Fruit fly (Drosophila melanogaster) whole organism, embryonic: ENCODE data around the gene Ten-m.
A peak's percentile ranks its signal among the peaks of the same experiment; 100 is the strongest.

Experiments
- Atf3 ChIP-seq: fragments of 200-800 bp; sonication (Bioruptor generic); optimal IDR thresholded peaks from 3 replicates; lab custom pipeline; 2016; ENCODE audit warnings: missing biosample characterization, missing genetic modification characterization
- B-H2 ChIP-seq: fragments of 200-800 bp; sonication (Bioruptor generic); optimal IDR thresholded peaks from 2 replicates; lab custom pipeline; 2018; ENCODE audit warnings: missing biosample characterization, mild to moderate bottlenecking, missing genetic modification characterization
- BtbVII ChIP-seq: fragments of 200-800 bp; sonication (Bioruptor generic); optimal IDR thresholded peaks from 3 replicates; lab custom pipeline; 2017; ENCODE audit warnings: missing biosample characterization, mild to moderate bottlenecking, missing genetic modification characterization
- CG10959 ChIP-seq: fragments of 200-800 bp; sonication (Bioruptor generic); IDR thresholded peaks from 2 replicates; pipeline ENCODE4 v1.3.6; 2022; ENCODE audit warnings: missing biosample characterization, missing genetic modification characterization
- CG10979 ChIP-seq: fragments of 200-800 bp; sonication (Bioruptor generic); optimal IDR thresholded peaks from 2 replicates; lab custom pipeline; 2018; ENCODE audit warnings: missing biosample characterization, mild to moderate bottlenecking, missing genetic modification characterization, moderate library complexity
- CG11247 ChIP-seq: fragments of 200-800 bp; sonication (Bioruptor generic); IDR thresholded peaks from 2 replicates; pipeline ENCODE4 v1.3.6; 2022; ENCODE audit warnings: missing biosample characterization, missing genetic modification characterization
- CG11723 ChIP-seq: fragments of 200-800 bp; sonication (Bioruptor generic); optimal IDR thresholded peaks from 2 replicates; lab custom pipeline; 2017; ENCODE audit warnings: missing biosample characterization, mild to moderate bottlenecking, missing genetic modification characterization
- CG12744 ChIP-seq: fragments of 200-800 bp; sonication (Bioruptor generic); optimal IDR thresholded peaks from 2 replicates; lab custom pipeline; 2016; ENCODE audit warnings: missing biosample characterization, missing genetic modification characterization
- CG14667 ChIP-seq: fragments of 200-800 bp; sonication (Bioruptor generic); IDR thresholded peaks from 2 replicates; pipeline ENCODE4 v1.3.6; 2022; ENCODE audit warnings: missing biosample characterization, missing genetic modification characterization
- CG17359 ChIP-seq: fragments of 200-800 bp; sonication (Bioruptor generic); optimal IDR thresholded peaks from 3 replicates; lab custom pipeline; 2018; ENCODE audit warnings: missing biosample characterization, mild to moderate bottlenecking, missing genetic modification characterization, moderate library complexity
- CG17802 ChIP-seq: fragments of 200-800 bp; sonication (Bioruptor generic); optimal IDR thresholded peaks from 2 replicates; lab custom pipeline; 2018; ENCODE audit warnings: missing biosample characterization, mild to moderate bottlenecking, missing genetic modification characterization, moderate library complexity
- CG17912 ChIP-seq: fragments of 200-800 bp; sonication (Bioruptor generic); optimal IDR thresholded peaks from 2 replicates; lab custom pipeline; 2018; ENCODE audit warnings: missing biosample characterization, mild to moderate bottlenecking, missing genetic modification characterization
- CG1832 ChIP-seq: fragments of 200-800 bp; sonication (Bioruptor generic); optimal IDR thresholded peaks from 2 replicates; lab custom pipeline; 2017; ENCODE audit warnings: missing biosample characterization, mild to moderate bottlenecking, missing genetic modification characterization, inconsistent platforms
- CG18476 ChIP-seq: fragments of 200-800 bp; sonication (Bioruptor generic); optimal IDR thresholded peaks from 2 replicates; lab custom pipeline; 2016; ENCODE audit warnings: missing biosample characterization, mild to moderate bottlenecking, missing genetic modification characterization
- CG2199 ChIP-seq: fragments of 200-800 bp; sonication (Bioruptor generic); IDR thresholded peaks from 3 replicates; pipeline ENCODE4 v1.3.6; 2022; ENCODE audit warnings: missing biosample characterization, missing genetic modification characterization
- CG2712 ChIP-seq: fragments of 200-800 bp; optimal IDR thresholded peaks from 3 replicates; lab custom pipeline; 2019; ENCODE audit warnings: missing biosample characterization, mild to moderate bottlenecking, missing genetic modification characterization, moderate library complexity
- CG2889 ChIP-seq: fragments of 200-800 bp; sonication (Bioruptor generic); IDR thresholded peaks from 3 replicates; pipeline ENCODE4 v1.3.6; 2022; ENCODE audit warnings: missing biosample characterization, missing genetic modification characterization
- CG3065 ChIP-seq: fragments of 200-800 bp; sonication (Bioruptor generic); optimal IDR thresholded peaks from 2 replicates; lab custom pipeline; 2016; ENCODE audit warnings: missing biosample characterization, missing genetic modification characterization
- CG31224 ChIP-seq: fragments of 200-800 bp; sonication (Bioruptor generic); IDR thresholded peaks from 2 replicates; pipeline ENCODE4 v1.3.6; 2022; ENCODE audit warnings: missing biosample characterization, missing genetic modification characterization
- CG34422 ChIP-seq: fragments of 200-800 bp; sonication (Bioruptor generic); IDR thresholded peaks from 3 replicates; pipeline ENCODE4 v1.3.6; 2022; ENCODE audit warnings: missing biosample characterization, missing genetic modification characterization
- CG5180 ChIP-seq: fragments of 200-800 bp; sonication (Bioruptor generic); optimal IDR thresholded peaks from 3 replicates; lab custom pipeline; 2017; ENCODE audit warnings: missing biosample characterization, missing genetic modification characterization, mild to moderate bottlenecking, moderate library complexity, missing genetic modification reagents
- CG5953 ChIP-seq: fragments of 200-800 bp; sonication (Bioruptor generic); IDR thresholded peaks from 2 replicates; pipeline ENCODE4 v1.3.6; 2022; ENCODE audit warnings: missing biosample characterization, missing genetic modification characterization
- CG6254 ChIP-seq: fragments of 200-800 bp; sonication (Bioruptor generic); optimal IDR thresholded peaks from 3 replicates; lab custom pipeline; 2017; ENCODE audit warnings: mild to moderate bottlenecking, missing biosample characterization, missing genetic modification reagents, missing genetic modification characterization
- CG6654 ChIP-seq: fragments of 200-800 bp; sonication (Bioruptor generic); optimal IDR thresholded peaks from 2 replicates; lab custom pipeline; 2017; ENCODE audit warnings: missing biosample characterization, mild to moderate bottlenecking, missing genetic modification characterization
- CG7745 ChIP-seq: fragments of 200-800 bp; sonication (Bioruptor generic); optimal IDR thresholded peaks from 2 replicates; lab custom pipeline; 2018; ENCODE audit warnings: missing biosample characterization, mild to moderate bottlenecking, missing genetic modification characterization, moderate library complexity
- CG7786 ChIP-seq: fragments of 200-800 bp; sonication (Bioruptor generic); optimal IDR thresholded peaks from 2 replicates; lab custom pipeline; 2016; ENCODE audit warnings: missing biosample characterization, missing genetic modification characterization
- CG8765 ChIP-seq: fragments of 200-800 bp; sonication (Bioruptor generic); IDR thresholded peaks from 2 replicates; pipeline ENCODE4 v1.3.6; 2022; ENCODE audit warnings: missing biosample characterization, missing genetic modification characterization
- CG9609 ChIP-seq: fragments of 200-800 bp; sonication (Bioruptor generic); optimal IDR thresholded peaks from 3 replicates; lab custom pipeline; 2016; ENCODE audit warnings: missing biosample characterization, missing genetic modification characterization
- CHES-1-like ChIP-seq: fragments of 200-800 bp; sonication (Bioruptor generic); optimal IDR thresholded peaks from 2 replicates; lab custom pipeline; 2016; ENCODE audit warnings: missing biosample characterization, missing genetic modification characterization
- CkIIα-i1 ChIP-seq: fragments of 200-800 bp; sonication (Bioruptor generic); IDR thresholded peaks from 2 replicates; pipeline ENCODE4 v1.3.6; 2022; ENCODE audit warnings: missing biosample characterization, missing genetic modification characterization
- D19A ChIP-seq: fragments of 200-800 bp; optimal IDR thresholded peaks from 3 replicates; lab custom pipeline; 2019; ENCODE audit warnings: missing biosample characterization, mild to moderate bottlenecking, missing genetic modification characterization, moderate library complexity
- Drgx ChIP-seq: fragments of 200-800 bp; sonication (Bioruptor generic); IDR thresholded peaks from 2 replicates; pipeline ENCODE4 v1.3.6; 2022; ENCODE audit warnings: missing biosample characterization, missing genetic modification characterization
- E2f1 ChIP-seq: fragments of 200-800 bp; sonication (Bioruptor generic); IDR thresholded peaks from 2 replicates; pipeline ENCODE4 v1.3.6; 2022; ENCODE audit warnings: missing biosample characterization, missing genetic modification characterization
- Ets97D ChIP-seq: fragments of 200-800 bp; sonication (Bioruptor generic); optimal IDR thresholded peaks from 3 replicates; lab custom pipeline; 2016; ENCODE audit warnings: missing biosample characterization, missing genetic modification characterization
- HLH54F ChIP-seq: fragments of 200-800 bp; sonication (Bioruptor generic); optimal IDR thresholded peaks from 3 replicates; lab custom pipeline; 2016; ENCODE audit warnings: missing biosample characterization, missing genetic modification characterization
- Meics ChIP-seq: fragments of 200-800 bp; sonication (Bioruptor generic); optimal IDR thresholded peaks from 2 replicates; lab custom pipeline; 2017; ENCODE audit warnings: missing biosample characterization, mild to moderate bottlenecking, missing genetic modification characterization
- Mes4 ChIP-seq: fragments of 200-800 bp; sonication (Bioruptor generic); optimal IDR thresholded peaks from 2 replicates; lab custom pipeline; 2016; ENCODE audit warnings: missing biosample characterization, missing genetic modification characterization
- Nf-YA ChIP-seq: fragments of 200-800 bp; sonication (Bioruptor generic); IDR thresholded peaks from 2 replicates; pipeline ENCODE4 v1.3.6; 2022; ENCODE audit warnings: missing biosample characterization, missing genetic modification characterization
- NfI ChIP-seq: fragments of 200-800 bp; sonication (Bioruptor generic); optimal IDR thresholded peaks from 3 replicates; lab custom pipeline; 2018; ENCODE audit warnings: missing biosample characterization, mild to moderate bottlenecking, missing genetic modification characterization, moderate library complexity
- PHDP ChIP-seq: fragments of 200-800 bp; sonication (Bioruptor generic); optimal IDR thresholded peaks from 3 replicates; lab custom pipeline; 2018; ENCODE audit warnings: missing biosample characterization, mild to moderate bottlenecking, missing genetic modification characterization, moderate library complexity
- Trl ChIP-seq, 3 experiments: fragments of >200 bp in 2 of 3; fragments of 200-800 bp in 1 of 3; sonication (Bioruptor generic) in 1 of 3; optimal IDR thresholded peaks; 2 replicates in 1 of 3; 3 replicates in 2 of 3; lab custom pipeline; 2016 to 2017; ENCODE audit warnings: missing biosample characterization in 1 of 3, missing genetic modification characterization in 1 of 3
- YL-1 ChIP-seq: fragments of 200-800 bp; sonication (Bioruptor generic); optimal IDR thresholded peaks from 3 replicates; lab custom pipeline; 2017; ENCODE audit warnings: missing biosample characterization, mild to moderate bottlenecking, missing genetic modification characterization
- cas ChIP-seq: fragments of 200-800 bp; sonication (Bioruptor generic); IDR thresholded peaks from 2 replicates; pipeline ENCODE4 v1.3.6; 2022; ENCODE audit warnings: missing biosample characterization, missing genetic modification characterization
- cato ChIP-seq: fragments of 200-800 bp; sonication (Bioruptor generic); optimal IDR thresholded peaks from 2 replicates; lab custom pipeline; 2016; ENCODE audit warnings: missing biosample characterization, missing genetic modification characterization, borderline replicate concordance
- lmd ChIP-seq: fragments of 200-800 bp; sonication (Bioruptor generic); IDR thresholded peaks from 2 replicates; pipeline ENCODE4 v1.3.6; 2022; ENCODE audit warnings: missing biosample characterization, missing genetic modification characterization
- maf-S ChIP-seq: fragments of 200-800 bp; sonication (Bioruptor generic); optimal IDR thresholded peaks from 2 replicates; lab custom pipeline; 2016; ENCODE audit warnings: missing biosample characterization, missing genetic modification characterization
- salm ChIP-seq: fragments of 200-800 bp; sonication (Bioruptor generic); optimal IDR thresholded peaks from 2 replicates; lab custom pipeline; 2018; ENCODE audit warnings: missing biosample characterization, mild to moderate bottlenecking, missing genetic modification characterization
- seq ChIP-seq: fragments of 200-800 bp; sonication (Bioruptor generic); IDR thresholded peaks from 2 replicates; pipeline ENCODE4 v1.3.6; 2022; ENCODE audit warnings: missing biosample characterization, missing genetic modification characterization
- vvl ChIP-seq: fragments of 200-800 bp; sonication (Bioruptor generic); IDR thresholded peaks from 2 replicates; pipeline ENCODE4 v1.3.6; 2022; ENCODE audit warnings: missing biosample characterization, missing genetic modification characterization

Ten-m gene

dm6 chr3L:22287994-22288766, 119.5 kb downstream of the Ten-m start, which contains the start of the genes Hem and IleRS (continued):
- peak; percentile 78 for TF ChIP-seq CG6654
- TF ChIP-seq lmd (GFP tag; lab: Robert Waterston, UW) = peak; percentile 91
- TF ChIP-seq E2f1 = peak; percentile 89
- TF ChIP-seq CG7786 (GFP tag; lab: Kevin White, UChicago) = peak; percentile 87
- peak; percentile 80 for TF ChIP-seq CG18476 (GFP tag; lab: Kevin White, UChicago)
- peak; percentile 73 for TF ChIP-seq maf-S
- TF ChIP-seq YL-1 (GFP tag; lab: Kevin White, UChicago) = peak; percentile 57
- TF ChIP-seq NfI = peak; percentile 88
- TF ChIP-seq D19A = peak; percentile 88
- peak; percentile 86 for TF ChIP-seq CG2889
- peak; percentile 69 for TF ChIP-seq CG17912
- peak; percentile 94 for TF ChIP-seq CG17359 (tag; lab: Kevin White, UChicago)
- peak; percentile 73 for TF ChIP-seq CG17802 (tag; lab: Kevin White, UChicago)
- peak; percentile 65 for TF ChIP-seq CG5180
- peak; percentile 76 for TF ChIP-seq CG12744 (GFP tag; lab: Kevin White, UChicago)
- TF ChIP-seq CG2712 (tag; lab: Kevin White, UChicago) = peak; percentile 96
- peak; percentile 82 for TF ChIP-seq CG10959 (GFP tag; lab: Robert Waterston, UW)
- peak; percentile 69 for TF ChIP-seq CkIIα-i1
- no peak for TF ChIP-seq PHDP (tag; lab: Kevin White, UChicago)
- TF ChIP-seq CG2199 (GFP tag; lab: Robert Waterston, UW) = peak; percentile 76; the same call in 1 of the 3 replicates
- no peak for TF ChIP-seq CG1832
- TF ChIP-seq CG6254 = peak; percentile 88
- TF ChIP-seq CG14667 (GFP tag; lab: Robert Waterston, UW) = peak; percentile 81
- peak; percentile 82 for TF ChIP-seq seq (GFP tag; lab: Robert Waterston, UW)
- peak; percentile 90 for TF ChIP-seq Meics
- TF ChIP-seq CG8765 (GFP tag; lab: Robert Waterston, UW) = peak; percentile 82
- TF ChIP-seq Ets97D = peak; percentile 58
- peak; percentile 65 for TF ChIP-seq CHES-1-like
- peak; percentile 95 for TF ChIP-seq vvl (GFP tag; lab: Robert Waterston, UW)
- peak; percentile 88 for TF ChIP-seq cato
- peak; percentile 88 for TF ChIP-seq CG3065 (GFP tag; lab: Kevin White, UChicago)
- TF ChIP-seq Drgx (GFP tag; lab: Robert Waterston, UW) = peak; percentile 86
- TF ChIP-seq CG9609 (GFP tag; lab: Kevin White, UChicago) = peak; percentile 84
- peak; percentile 77 for TF ChIP-seq Mes4 (GFP tag; lab: Kevin White, UChicago)
- peak; percentile 75 for TF ChIP-seq Nf-YA
- peak; percentile 86 for TF ChIP-seq CG11247 (GFP tag; lab: Robert Waterston, UW)
- TF ChIP-seq BtbVII (GFP tag; lab: Kevin White, UChicago) = peak; percentile 84
- peak; percentile 83 for TF ChIP-seq salm (tag; lab: Kevin White, UChicago)
- TF ChIP-seq CG7745 (tag; lab: Kevin White, UChicago) = no peak
- peak; percentile 81 for TF ChIP-seq CG31224 (GFP tag; lab: Robert Waterston, UW)
- peak; percentile 93 for TF ChIP-seq CG10979 (tag; lab: Kevin White, UChicago)
- no peak for TF ChIP-seq Trl (optimal IDR thresholded peaks at IDR 0.05; lab: Kevin White, UChicago)
- TF ChIP-seq Trl (GFP tag; optimal IDR thresholded peaks at IDR 0.05; lab: Kevin White, UChicago) = peak; percentile 81
- TF ChIP-seq B-H2 (GFP tag; lab: Kevin White, UChicago) = peak; percentile 87
- peak; percentile 84 for TF ChIP-seq Atf3
- peak; percentile 68; the same call in 1 of the 2 replicates for TF ChIP-seq cas (GFP tag; lab: Robert Waterston, UW)
- peak; percentile 86 for TF ChIP-seq CG5953 (GFP tag; lab: Robert Waterston, UW)
- peak; percentile 79 for TF ChIP-seq HLH54F (GFP tag; lab: Kevin White, UChicago)
- TF ChIP-seq CG34422 (GFP tag; lab: Robert Waterston, UW) = peak; percentile 92
- peak; percentile 75 for TF ChIP-seq CG11723 (GFP tag; lab: Kevin White, UChicago)
